Fruit fly (Drosophila melanogaster) whole organism, pupa: Measurements from ENCODE around the gene CG31323.

Source experiments
- D1 ChIP-seq: fragments of 200-800 bp; sonication (Bioruptor generic); optimal IDR thresholded peaks from 2 replicates; lab custom pipeline; 2018; ENCODE audit warnings: missing biosample characterization, mild to moderate bottlenecking, missing genetic modification characterization, moderate library complexity
- gl ChIP-seq: fragments of 200-800 bp; sonication (Bioruptor generic); optimal IDR thresholded peaks from 2 replicates; lab custom pipeline; 2018; ENCODE audit warnings: missing biosample characterization, mild to moderate bottlenecking, missing genetic modification characterization

DNA sequence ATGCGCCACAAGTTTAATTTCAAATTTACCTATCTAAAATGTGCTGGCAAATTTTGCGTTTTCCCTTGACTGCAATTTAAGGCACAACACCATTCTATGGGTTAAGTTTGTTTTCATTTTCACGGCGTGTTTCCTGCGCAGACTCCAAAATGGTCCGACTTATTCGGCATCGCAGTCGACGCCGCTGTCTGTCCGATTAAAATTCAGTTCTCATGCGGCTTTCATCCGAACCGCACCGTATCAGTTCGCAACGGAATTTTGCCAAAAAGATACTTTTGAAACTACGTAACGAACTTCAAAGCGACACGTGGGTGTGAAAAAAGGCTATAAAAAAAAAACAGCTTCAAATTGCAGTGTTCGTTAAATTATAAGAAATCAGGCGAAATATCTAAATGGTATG lies at the start of gene CG31323:
- TF ChIP-seq D1 (tag; lab: Kevin White, UChicago) (no peak), gl (tag; lab: Kevin White, UChicago) (no peak)
